Fruit fly (Drosophila melanogaster) whole organism, prepupa: ENCODE results near the gene Cp7Fa.

Experiments used
- Blimp-1 ChIP-seq: fragments of 200-800 bp; sonication (Bioruptor generic); optimal IDR thresholded peaks from 3 replicates; lab custom pipeline; 2017; ENCODE audit warnings: missing biosample characterization, missing genetic modification characterization, mild to moderate bottlenecking, moderate library complexity, missing genetic modification reagents
- CG10669 ChIP-seq: fragments of 200-800 bp; sonication (Bioruptor generic); optimal IDR thresholded peaks from 3 replicates; lab custom pipeline; 2018; ENCODE audit warnings: missing biosample characterization, mild to moderate bottlenecking, missing genetic modification characterization, moderate library complexity
- CG11762 ChIP-seq: fragments of 200-800 bp; sonication (Bioruptor generic); optimal IDR thresholded peaks from 3 replicates; lab custom pipeline; 2016; ENCODE audit warnings: missing biosample characterization, missing genetic modification characterization; ENCODE audit not compliant: insufficient read depth
- CG15336 ChIP-seq: fragments of 200-800 bp; sonication (Bioruptor generic); IDR thresholded peaks from 2 replicates; pipeline ENCODE4 v1.3.6; 2022; ENCODE audit warnings: missing biosample characterization, missing genetic modification characterization
- CG1621 ChIP-seq: fragments of 200-800 bp; sonication (Bioruptor generic); optimal IDR thresholded peaks from 3 replicates; lab custom pipeline; 2018; ENCODE audit warnings: missing biosample characterization, mild to moderate bottlenecking, missing genetic modification characterization
- CG4318 ChIP-seq: fragments of 200-800 bp; sonication (Bioruptor generic); optimal IDR thresholded peaks from 3 replicates; lab custom pipeline; 2017; ENCODE audit warnings: missing biosample characterization, mild to moderate bottlenecking, missing genetic modification characterization
- CG6276 ChIP-seq: fragments of 200-800 bp; sonication (Bioruptor generic); optimal IDR thresholded peaks from 2 replicates; lab custom pipeline; 2017; ENCODE audit warnings: missing biosample characterization, mild to moderate bottlenecking, missing genetic modification characterization
- CG6792 ChIP-seq: fragments of 200-800 bp; sonication (Bioruptor generic); optimal IDR thresholded peaks from 3 replicates; lab custom pipeline; 2016; ENCODE audit warnings: missing biosample characterization, missing genetic modification characterization
- CG6808 ChIP-seq: fragments of 200-800 bp; sonication (Bioruptor generic); optimal IDR thresholded peaks from 3 replicates; lab custom pipeline; 2017; ENCODE audit warnings: missing biosample characterization, missing genetic modification characterization, mild to moderate bottlenecking, moderate library complexity, missing genetic modification reagents
- CG6854 ChIP-seq: fragments of 200-800 bp; sonication (Bioruptor generic); optimal IDR thresholded peaks from 2 replicates; lab custom pipeline; 2017; ENCODE audit warnings: missing biosample characterization, mild to moderate bottlenecking, missing genetic modification characterization
- CG8119 ChIP-seq: fragments of 200-800 bp; sonication (Bioruptor generic); IDR thresholded peaks from 3 replicates; pipeline ENCODE4 v1.3.6; 2022; ENCODE audit warnings: missing biosample characterization, missing genetic modification characterization
- CG9139 ChIP-seq: fragments of 200-800 bp; sonication (Bioruptor generic); optimal IDR thresholded peaks from 3 replicates; lab custom pipeline; 2017; ENCODE audit warnings: missing biosample characterization, mild to moderate bottlenecking, missing genetic modification characterization
- Eip75B ChIP-seq: fragments of 200-800 bp; sonication (Bioruptor generic); optimal IDR thresholded peaks from 3 replicates; lab custom pipeline; 2016; ENCODE audit warnings: missing biosample characterization, missing genetic modification characterization
- Ets21C ChIP-seq: fragments of 200-800 bp; sonication (Bioruptor generic); optimal IDR thresholded peaks from 3 replicates; lab custom pipeline; 2016; ENCODE audit warnings: missing biosample characterization, missing genetic modification characterization
- Ets96B ChIP-seq: fragments of 200-800 bp; optimal IDR thresholded peaks from 2 replicates; lab custom pipeline; 2019; ENCODE audit warnings: missing biosample characterization, mild to moderate bottlenecking, missing genetic modification characterization, moderate library complexity
- Hr38 ChIP-seq: sonication (Bioruptor generic); optimal IDR thresholded peaks from 2 replicates; lab custom pipeline; 2016; ENCODE audit warnings: missing biosample characterization, missing genetic modification characterization
- Hr4 ChIP-seq: fragments of 200-800 bp; sonication (Bioruptor generic); optimal IDR thresholded peaks from 3 replicates; lab custom pipeline; 2016; ENCODE audit warnings: missing biosample characterization, missing genetic modification characterization
- Lpt ChIP-seq: fragments of 200-800 bp; sonication (Bioruptor generic); optimal IDR thresholded peaks from 3 replicates; lab custom pipeline; 2016; ENCODE audit warnings: missing biosample characterization, missing genetic modification characterization
- Smox ChIP-seq: fragments of 200-800 bp; sonication (Bioruptor generic); optimal IDR thresholded peaks from 3 replicates; lab custom pipeline; 2016; ENCODE audit warnings: missing biosample characterization, missing genetic modification characterization
- Sox102F ChIP-seq: fragments of 200-800 bp; sonication (Bioruptor generic); optimal IDR thresholded peaks from 2 replicates; lab custom pipeline; 2016; ENCODE audit warnings: missing biosample characterization, mild to moderate bottlenecking, missing genetic modification characterization
- Sox15 ChIP-seq: fragments of 200-800 bp; sonication (Bioruptor generic); optimal IDR thresholded peaks from 3 replicates; lab custom pipeline; 2016; ENCODE audit warnings: missing biosample characterization, missing genetic modification characterization
- achi ChIP-seq: fragments of 200-800 bp; sonication (Bioruptor generic); optimal IDR thresholded peaks from 3 replicates; lab custom pipeline; 2016; ENCODE audit warnings: missing biosample characterization, missing genetic modification characterization
- cyc ChIP-seq: fragments of 200-800 bp; sonication (Bioruptor generic); optimal IDR thresholded peaks from 3 replicates; lab custom pipeline; 2016; ENCODE audit warnings: missing biosample characterization, missing genetic modification characterization
- dsx ChIP-seq: fragments of 200-800 bp; optimal IDR thresholded peaks from 3 replicates; lab custom pipeline; 2019; ENCODE audit warnings: missing biosample characterization, mild to moderate bottlenecking, missing genetic modification characterization, moderate library complexity; ENCODE audit not compliant: poor library complexity, severe bottlenecking
- esn ChIP-seq: fragments of 200-800 bp; sonication (Bioruptor generic); optimal IDR thresholded peaks from 2 replicates; lab custom pipeline; 2016; ENCODE audit warnings: missing biosample characterization, mild to moderate bottlenecking, missing genetic modification characterization, moderate library complexity
- fd85E ChIP-seq: fragments of 200-800 bp; sonication (Bioruptor generic); optimal IDR thresholded peaks from 3 replicates; lab custom pipeline; 2016; ENCODE audit warnings: missing biosample characterization, missing genetic modification characterization
- spab ChIP-seq: fragments of 200-800 bp; sonication (Bioruptor generic); optimal IDR thresholded peaks from 2 replicates; lab custom pipeline; 2017; ENCODE audit warnings: missing biosample characterization, mild to moderate bottlenecking, missing genetic modification characterization, missing genetic modification reagents
- ss ChIP-seq, 2 experiments: fragments of 200-800 bp; sonication (Bioruptor generic); optimal IDR thresholded peaks; 2 replicates in 1 of 2; 3 replicates in 1 of 2; lab custom pipeline; 2017 to 2018; ENCODE audit warnings: mild to moderate bottlenecking in 2 of 2, missing biosample characterization in 2 of 2, missing genetic modification characterization in 2 of 2, moderate library complexity in 1 of 2
- topi ChIP-seq: fragments of 200-800 bp; sonication (Bioruptor generic); optimal IDR thresholded peaks from 3 replicates; lab custom pipeline; 2016; ENCODE audit warnings: missing biosample characterization, missing genetic modification characterization
- vri ChIP-seq: fragments of 200-800 bp; sonication (Bioruptor generic); optimal IDR thresholded peaks from 3 replicates; lab custom pipeline; 2016; ENCODE audit warnings: missing biosample characterization, mild to moderate bottlenecking, missing genetic modification characterization

Cp7Fa gene

dm6 chrX:8437285-8438110, 33.2 kb upstream of the Cp7Fa start, which contains the start of gene Miga (continued):
- peak; percentile 9 for TF ChIP-seq spab

- TF ChIP-seq CG15336 (GFP tag; lab: Robert Waterston, UW): no peak
- no peak for TF ChIP-seq Hr4 (GFP tag; lab: Kevin White, UChicago)
- no peak for TF ChIP-seq CG9139 (GFP tag; lab: Kevin White, UChicago)
- TF ChIP-seq Smox (GFP tag; lab: Kevin White, UChicago): no peak
- no peak for TF ChIP-seq CG4318 (GFP tag; lab: Kevin White, UChicago)
- no peak for TF ChIP-seq Eip75B (GFP tag; lab: Kevin White, UChicago)
- no peak for TF ChIP-seq cyc (GFP tag; lab: Kevin White, UChicago)
- no peak for TF ChIP-seq CG8119 (GFP tag; lab: Robert Waterston, UW)
- no peak for TF ChIP-seq CG6792 (GFP tag; lab: Kevin White, UChicago)
- no peak for TF ChIP-seq CG6854 (GFP tag; lab: Kevin White, UChicago)
- TF ChIP-seq Hr38 (GFP tag; lab: Kevin White, UChicago): no peak
- TF ChIP-seq topi (GFP tag; lab: Kevin White, UChicago): no peak
- no peak for TF ChIP-seq Blimp-1
- no peak for TF ChIP-seq CG11762 (GFP tag; lab: Kevin White, UChicago)
- TF ChIP-seq dsx (GFP tag; lab: Kevin White, UChicago): no peak
- TF ChIP-seq Ets96B (tag; lab: Kevin White, UChicago): no peak
- no peak for TF ChIP-seq CG1621 (tag; lab: Kevin White, UChicago)
Measured at dm6 chrX:8442161-8442560, 28.5 kb upstream of the Cp7Fa start, which contains the start of gene CG12123. Gene CG12123 (minus strand): TSS chrX:8442348.

- TF ChIP-seq CG6808 (GFP tag; lab: Kevin White, UChicago) (no peak), Hr38 (GFP tag; lab: Kevin White, UChicago) (no peak), achi (GFP tag; lab: Kevin White, UChicago) (no peak), ss (GFP tag; optimal IDR thresholded peaks at IDR 0.05; lab: Kevin White, UChicago) (no peak), CG10669 (GFP tag; lab: Kevin White, UChicago) (no peak), vri (no peak), spab (no peak), Sox15 (no peak), Sox102F (GFP tag; lab: Kevin White, UChicago) (no peak), Eip75B (GFP tag; lab: Kevin White, UChicago) (no peak), fd85E (no peak), Lpt (GFP tag; lab: Kevin White, UChicago) (no peak), Blimp-1 (no peak)
Measured at dm6 chrX:8442912-8443311, 27.8 kb upstream of the Cp7Fa start.

- TF ChIP-seq Ets21C (no peak), cyc (GFP tag; lab: Kevin White, UChicago) (no peak), esn (GFP tag; lab: Kevin White, UChicago) (no peak), CG6792 (GFP tag; lab: Kevin White, UChicago) (no peak), CG4318 (GFP tag; lab: Kevin White, UChicago) (no peak), CG6276 (no peak), CG15336 (GFP tag; lab: Robert Waterston, UW) (no peak)
Measured at dm6 chrX:8444279-8444678, 26.4 kb upstream of the Cp7Fa start.
